Worm (Caenorhabditis elegans) whole organism, L3 larva: ENCODE measurements around the gene M162.5.
"Not testable (repeated sequence)": the region's sequence is repeated elsewhere in the genome, so short reads cannot be mapped to it uniquely, and the experiment has no call there.

ENCODE experiments used
- R02D3.7 ChIP-seq: fragments of 150-350 bp; optimal IDR thresholded peaks from 2 replicates; lab custom pipeline; 2014; ENCODE audit warnings: missing biosample characterization, missing genetic modification characterization
- ZK546.5 ChIP-seq: sonication (generic microtip); optimal IDR thresholded peaks from 2 replicates; lab custom pipeline; 2017; ENCODE audit warnings: missing biosample characterization, missing genetic modification characterization
- aly-2 ChIP-seq: fragments of 150-350 bp; optimal IDR thresholded peaks from 2 replicates; lab custom pipeline; 2014; ENCODE audit warnings: missing biosample characterization, missing genetic modification characterization
- ama-1 ChIP-seq: fragments of 150-350 bp; optimal IDR thresholded peaks from 2 replicates; lab custom pipeline; 2018
- ceh-28 ChIP-seq: fragments of 150-350 bp; optimal IDR thresholded peaks from 2 replicates; lab custom pipeline; 2014; ENCODE audit warnings: missing biosample characterization, missing genetic modification reagents, missing genetic modification characterization
- ceh-82 ChIP-seq: fragments of 150-350 bp; optimal IDR thresholded peaks from 2 replicates; lab custom pipeline; 2014; ENCODE audit warnings: missing biosample characterization, missing genetic modification characterization
- ceh-9 ChIP-seq: sonication (generic microtip); optimal IDR thresholded peaks from 2 replicates; lab custom pipeline; 2018; ENCODE audit warnings: missing biosample characterization, missing genetic modification characterization
- daf-12 ChIP-seq: fragments of 150-350 bp; optimal IDR thresholded peaks from 2 replicates; lab custom pipeline; 2014; ENCODE audit warnings: missing biosample characterization, missing genetic modification reagents, missing genetic modification characterization
- egl-27 ChIP-seq: sonication (generic microtip); optimal IDR thresholded peaks from 4 replicates; lab custom pipeline; 2017; ENCODE audit warnings: missing biosample characterization, missing genetic modification reagents, missing genetic modification characterization
- egl-5 ChIP-seq: fragments of 150-350 bp; optimal IDR thresholded peaks from 2 replicates; lab custom pipeline; 2017; ENCODE audit warnings: missing biosample characterization, missing genetic modification reagents, missing genetic modification characterization, inconsistent platforms
- elt-2 ChIP-seq: sonication (generic microtip); optimal IDR thresholded peaks from 2 replicates; lab custom pipeline; 2016; ENCODE audit warnings: missing genetic modification reagents, mild to moderate bottlenecking, missing genetic modification characterization, missing compliant biosample characterization
- elt-3 ChIP-seq, 3 experiments: fragments of 150-350 bp in 1 of 3; sonication (generic microtip) in 2 of 3; optimal IDR thresholded peaks; 2 replicates in 2 of 3; 4 replicates in 1 of 3; lab custom pipeline; 2014 to 2017; ENCODE audit warnings: missing biosample characterization in 3 of 3, missing genetic modification characterization in 3 of 3
- eor-1 ChIP-seq, 2 experiments: fragments of 150-350 bp; optimal IDR thresholded peaks; 2 replicates each; lab custom pipeline; 2014 to 2018; ENCODE audit warnings: missing biosample characterization in 2 of 2, missing genetic modification characterization in 2 of 2
- fkh-10 ChIP-seq: sonication (generic microtip); optimal IDR thresholded peaks from 2 replicates; lab custom pipeline; 2017; ENCODE audit warnings: missing biosample characterization, missing genetic modification reagents, missing genetic modification characterization
- fkh-2 ChIP-seq: fragments of 150-350 bp; optimal IDR thresholded peaks from 2 replicates; lab custom pipeline; 2014; ENCODE audit warnings: missing biosample characterization, missing genetic modification reagents, missing genetic modification characterization
- fos-1 ChIP-seq: fragments of 150-350 bp; optimal IDR thresholded peaks from 2 replicates; lab custom pipeline; 2014; ENCODE audit warnings: missing biosample characterization, missing genetic modification characterization
- hmg-11 ChIP-seq: sonication (generic microtip); optimal IDR thresholded peaks from 2 replicates; lab custom pipeline; 2016; ENCODE audit warnings: missing genetic modification characterization, missing compliant biosample characterization
- jun-1 ChIP-seq: fragments of 150-350 bp; optimal IDR thresholded peaks from 2 replicates; lab custom pipeline; 2014; ENCODE audit warnings: missing biosample characterization, missing genetic modification reagents, missing genetic modification characterization
- lin-15B ChIP-seq: fragments of 150-350 bp; optimal IDR thresholded peaks from 2 replicates; lab custom pipeline; 2014; ENCODE audit warnings: missing biosample characterization, missing genetic modification characterization
- lin-39 ChIP-seq: fragments of 150-350 bp; optimal IDR thresholded peaks from 2 replicates; lab custom pipeline; 2018; ENCODE audit warnings: missing biosample characterization, missing genetic modification reagents, missing genetic modification characterization
- nfya-1 ChIP-seq: sonication (generic microtip); optimal IDR thresholded peaks from 2 replicates; lab custom pipeline; 2017; ENCODE audit warnings: missing genetic modification characterization, mild to moderate bottlenecking, missing compliant biosample characterization, antibody characterized with exemption, moderate library complexity; ENCODE audit not compliant: insufficient read depth
- nhr-11 ChIP-seq: fragments of 150-350 bp; optimal IDR thresholded peaks from 2 replicates; lab custom pipeline; 2014; ENCODE audit warnings: missing biosample characterization, missing genetic modification characterization
- nhr-12 ChIP-seq: fragments of 150-350 bp; optimal IDR thresholded peaks from 2 replicates; lab custom pipeline; 2014; ENCODE audit warnings: missing biosample characterization, missing genetic modification characterization
- nhr-23 ChIP-seq: fragments of 150-350 bp; optimal IDR thresholded peaks from 2 replicates; lab custom pipeline; 2014; ENCODE audit warnings: missing biosample characterization, missing genetic modification reagents, missing genetic modification characterization
- nhr-237 ChIP-seq: fragments of 150-350 bp; optimal IDR thresholded peaks from 2 replicates; lab custom pipeline; 2014; ENCODE audit warnings: missing biosample characterization, missing genetic modification characterization
- nhr-25 ChIP-seq: sonication (generic microtip); optimal IDR thresholded peaks from 2 replicates; lab custom pipeline; 2017; ENCODE audit warnings: missing biosample characterization, missing genetic modification characterization
- nhr-28 ChIP-seq: fragments of 150-350 bp; optimal IDR thresholded peaks from 2 replicates; lab custom pipeline; 2014; ENCODE audit warnings: missing biosample characterization, missing genetic modification characterization
- nhr-43 ChIP-seq: sonication (generic microtip); optimal IDR thresholded peaks from 2 replicates; lab custom pipeline; 2016; ENCODE audit warnings: mild to moderate bottlenecking, missing genetic modification characterization, missing compliant biosample characterization; ENCODE audit not compliant: poor library complexity, severe bottlenecking
- nhr-67 ChIP-seq: fragments of 150-350 bp; optimal IDR thresholded peaks from 2 replicates; lab custom pipeline; 2014; ENCODE audit warnings: missing biosample characterization, missing genetic modification characterization
- nhr-77 ChIP-seq: fragments of 150-350 bp; optimal IDR thresholded peaks from 2 replicates; lab custom pipeline; 2014; ENCODE audit warnings: missing biosample characterization, missing genetic modification characterization
- pha-4 ChIP-seq: fragments of 150-350 bp; optimal IDR thresholded peaks from 2 replicates; lab custom pipeline; 2014; ENCODE audit warnings: missing biosample characterization, missing genetic modification reagents, missing genetic modification characterization
- pqm-1 ChIP-seq: fragments of 150-350 bp; optimal IDR thresholded peaks from 2 replicates; lab custom pipeline; 2017; ENCODE audit warnings: missing biosample characterization, missing genetic modification characterization, inconsistent platforms
- sea-2 ChIP-seq: fragments of 150-350 bp; sonication (generic microtip); optimal IDR thresholded peaks from 4 replicates; lab custom pipeline; 2014; ENCODE audit warnings: missing biosample characterization, missing genetic modification reagents, missing genetic modification characterization
- snpc-4 ChIP-seq: fragments of 150-350 bp; optimal IDR thresholded peaks from 2 replicates; lab custom pipeline; 2014; ENCODE audit warnings: missing biosample characterization, missing genetic modification characterization
- tbx-2 ChIP-seq: sonication (generic microtip); optimal IDR thresholded peaks from 2 replicates; lab custom pipeline; 2016; ENCODE audit warnings: mild to moderate bottlenecking, missing genetic modification characterization, missing compliant biosample characterization
- unc-39 ChIP-seq: sonication (generic microtip); optimal IDR thresholded peaks from 4 replicates; lab custom pipeline; 2017; ENCODE audit warnings: missing biosample characterization, missing genetic modification characterization
- zag-1 ChIP-seq: fragments of 150-350 bp; optimal IDR thresholded peaks from 2 replicates; lab custom pipeline; 2014; ENCODE audit warnings: missing biosample characterization, missing genetic modification characterization
- ztf-11 ChIP-seq: fragments of 150-350 bp; optimal IDR thresholded peaks from 2 replicates; lab custom pipeline; 2014; ENCODE audit warnings: missing biosample characterization, missing genetic modification characterization
- ztf-4 ChIP-seq: fragments of 150-350 bp; optimal IDR thresholded peaks from 2 replicates; lab custom pipeline; 2014; ENCODE audit warnings: missing biosample characterization, missing genetic modification characterization

The M162.5 gene

ce11 chrV:19760751-19761150 lies at the start of gene M162.5:
M162.5 (plus strand) TSS chrV:19761051.
- TF ChIP-seq nhr-12 (tag; lab: Kevin White, UChicago) (no peak), elt-2 (tag; lab: Kevin White, UChicago) (no peak), egl-5 (no peak), ztf-4 (tag; lab: Kevin White, UChicago) (no peak), ZK546.5 (no peak), nfya-1 (tag; lab: Kevin White, UChicago) (no peak), daf-12 (tag; lab: Kevin White, UChicago) (no peak), zag-1 (no peak), nhr-25 (tag; lab: Kevin White, UChicago) (no peak), snpc-4 (tag; lab: Kevin White, UChicago) (no peak), ceh-9 (tag; lab: Kevin White, UChicago) (no peak)
- TF ChIP-seq, all 47 proteins: peak for 0

ce11 chrV:19711646-19712045 lies 49.2 kb upstream of the M162.5 start, which contains the start of gene Y43F8C.23:
Y43F8C.23 (minus strand) TSS chrV:19711746.
- TF ChIP-seq egl-27 (tag; lab: Kevin White, UChicago); nhr-12 (tag; lab: Kevin White, UChicago); sea-2 (GFP tag; lab: Kevin White, UChicago): not testable (repeated sequence)

- TF ChIP-seq nfya-1 (tag; lab: Kevin White, UChicago), result no peak
- no peak for TF ChIP-seq elt-3 (tag; optimal IDR thresholded peaks at IDR 0.05; lab: Kevin White, UChicago)
- TF ChIP-seq ztf-11 (tag; lab: Kevin White, UChicago), result no peak
- no peak for TF ChIP-seq jun-1 (tag; lab: Kevin White, UChicago)
- no peak for TF ChIP-seq hmg-11
- TF ChIP-seq nhr-11, result no peak
- no peak for TF ChIP-seq ceh-9 (tag; lab: Kevin White, UChicago)
- no peak for TF ChIP-seq lin-15B (tag; lab: Kevin White, UChicago)
- no peak for TF ChIP-seq fkh-2 (tag; lab: Kevin White, UChicago)
- TF ChIP-seq nhr-237 (tag; lab: Kevin White, UChicago), result no peak
- no peak for TF ChIP-seq egl-27 (tag; lab: Kevin White, UChicago)
- no peak for TF ChIP-seq aly-2 (tag; lab: Kevin White, UChicago)
- no peak for TF ChIP-seq egl-5
These were observed 45.4 kb upstream of the M162.5 start, which contains the start of gene Y43F8C.16 for ce11 chrV:19715419-19715818. Y43F8C.16 (minus strand) TSS chrV:19715519.

ce11 chrV:19715847-19716246 lies 45.0 kb upstream of the M162.5 start, which contains the start of gene Y43F8C.17:
Y43F8C.17 (plus strand) TSS chrV:19716147.
- TF ChIP-seq nhr-77 (tag; lab: Kevin White, UChicago) (no peak), pha-4 (no peak), ceh-9 (tag; lab: Kevin White, UChicago) (no peak), ceh-82 (tag; lab: Kevin White, UChicago) (no peak), ama-1 (lab: Kevin White, UChicago) (no peak), elt-2 (tag; lab: Kevin White, UChicago) (no peak), elt-3 (tag; optimal IDR thresholded peaks at IDR 0.05; lab: Kevin White, UChicago) (no peak), nhr-67 (tag; lab: Kevin White, UChicago) (no peak), tbx-2 (tag; lab: Kevin White, UChicago) (no peak), ztf-4 (tag; lab: Kevin White, UChicago) (no peak), nhr-11 (no peak), ZK546.5 (no peak), nhr-43 (tag; lab: Kevin White, UChicago) (no peak), nhr-237 (tag; lab: Kevin White, UChicago) (no peak), zag-1 (no peak), egl-5 (no peak), jun-1 (tag; lab: Kevin White, UChicago) (no peak), fkh-10 (no peak), fos-1 (no peak), nhr-25 (tag; lab: Kevin White, UChicago) (no peak)

ce11 chrV:19717933-19718332 lies 42.9 kb upstream of the M162.5 start:
- TF ChIP-seq unc-39 (tag; lab: Kevin White, UChicago), result no peak
- TF ChIP-seq ama-1 (lab: Kevin White, UChicago), result no peak
- TF ChIP-seq ceh-28 (tag; lab: Kevin White, UChicago), result no peak
- no peak for TF ChIP-seq eor-1 (tag; optimal IDR thresholded peaks at IDR 0.05; lab: Kevin White, UChicago)
- no peak for TF ChIP-seq nfya-1 (tag; lab: Kevin White, UChicago)
- no peak for TF ChIP-seq nhr-12 (tag; lab: Kevin White, UChicago)
- TF ChIP-seq nhr-43 (tag; lab: Kevin White, UChicago), result no peak
- no peak for TF ChIP-seq nhr-11
- TF ChIP-seq fkh-10, result no peak
- no peak for TF ChIP-seq lin-39 (tag; lab: Kevin White, UChicago)
- TF ChIP-seq pqm-1 (tag; lab: Kevin White, UChicago), result no peak
- no peak for TF ChIP-seq aly-2 (tag; lab: Kevin White, UChicago)
- no peak for TF ChIP-seq nhr-28
- TF ChIP-seq fos-1, result no peak
- no peak for TF ChIP-seq nhr-23 (tag; lab: Kevin White, UChicago)
- no peak for TF ChIP-seq zag-1
- no peak for TF ChIP-seq nhr-237 (tag; lab: Kevin White, UChicago)
- TF ChIP-seq jun-1 (tag; lab: Kevin White, UChicago), result no peak
- TF ChIP-seq fkh-2 (tag; lab: Kevin White, UChicago), result no peak
- no peak for TF ChIP-seq R02D3.7 (tag; lab: Kevin White, UChicago)
